Worm (Caenorhabditis elegans): ENCODE measurements around the gene atf-7.

ce11 chrIII:4524071-4524470, 25.2 kb upstream of the atf-7 start:
- no peak for TF ChIP-seq nhr-76 (tag; optimal IDR thresholded peaks at IDR 0.05)
- no peak for TF ChIP-seq unc-62 (GFP tag; optimal IDR thresholded peaks at IDR 0.05)
- TF ChIP-seq pqm-1 (tag; optimal IDR thresholded peaks at IDR 0.05) = no peak
- no peak for TF ChIP-seq ztf-11 (tag; optimal IDR thresholded peaks at IDR 0.05)
- no peak for TF ChIP-seq snpc-4 (tag; optimal IDR thresholded peaks at IDR 0.05)
- TF ChIP-seq tbx-2 (tag; optimal IDR thresholded peaks at IDR 0.05) = no peak
